Fruit fly (Drosophila melanogaster): ENCODE data around the gene Cbs.

The Cbs gene

DNA sequence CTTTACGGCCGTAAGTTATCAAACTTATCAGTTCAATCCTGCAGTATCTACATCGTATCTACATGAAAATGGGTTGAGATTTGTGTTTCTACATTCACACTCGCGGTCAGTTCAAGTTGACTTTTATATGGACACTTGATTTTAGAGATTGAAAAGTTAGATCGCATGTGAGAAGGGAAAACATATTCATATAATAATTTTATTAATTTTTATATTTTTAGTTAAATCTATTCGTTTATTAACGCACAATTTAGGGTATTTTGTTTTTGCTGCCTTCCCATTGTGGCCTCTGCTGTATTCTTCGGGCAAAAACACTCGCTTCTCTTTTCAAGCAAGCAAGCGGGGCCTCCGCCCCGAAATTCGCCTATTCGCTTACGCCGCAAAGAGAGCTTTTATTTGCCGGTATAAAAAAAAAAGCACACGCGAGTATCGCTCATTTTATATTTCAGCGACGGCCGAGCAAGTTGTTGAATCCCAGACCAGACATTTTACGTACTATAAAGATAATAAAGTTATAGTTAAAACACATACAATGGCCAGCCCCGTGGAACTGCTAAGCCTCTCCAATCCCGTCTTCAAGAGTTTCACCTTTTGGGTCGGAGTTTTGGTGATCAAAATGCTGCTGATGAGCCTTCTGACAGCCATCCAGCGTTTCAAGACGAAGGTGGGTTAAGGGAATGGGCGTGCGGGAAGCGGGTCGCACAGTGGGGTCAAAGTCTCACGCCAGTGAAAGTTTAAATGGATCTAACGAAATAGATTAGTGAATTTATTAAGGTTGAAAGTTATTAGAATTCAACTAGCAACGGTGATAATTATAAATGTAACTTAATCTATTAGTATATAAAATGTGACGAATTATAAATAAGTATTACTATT is 2.1 kb upstream of the Cbs start (continued):
- peak; percentile 33 for TF ChIP-seq Lhr (GFP tag; optimal IDR thresholded peaks at IDR 0.05)
- 0 out of 4 replicates have a peak, but pooled peaks have one; percentile 51 for TF ChIP-seq chinmo (GFP tag; IDR thresholded peaks at IDR 0.05; ENCODE audit: partially characterized antibody)
- TF ChIP-seq CG12391 (tag; optimal IDR thresholded peaks at IDR 0.05): peak; percentile 93
- TF ChIP-seq tin (GFP tag; optimal IDR thresholded peaks at IDR 0.05): peak; percentile 75
- TF ChIP-seq ato (GFP tag; IDR thresholded peaks at IDR 0.05; ENCODE audit: partially characterized antibody): no peak
- TF ChIP-seq Hmr (GFP tag; optimal IDR thresholded peaks at IDR 0.05): peak; percentile 92
- TF ChIP-seq CG13894 (tag; optimal IDR thresholded peaks at IDR 0.05): peak; percentile 86
- TF ChIP-seq h (optimal IDR thresholded peaks at IDR 0.05): no peak
- peak; percentile 94 for TF ChIP-seq zfh1 (GFP tag; IDR thresholded peaks at IDR 0.05)
- peak; percentile 75; the same call in 2 of the 3 replicates for TF ChIP-seq CG6175 (GFP tag; IDR thresholded peaks at IDR 0.05)
- no peak for TF ChIP-seq CG34224 (GFP tag; IDR thresholded peaks at IDR 0.05; ENCODE audit: partially characterized antibody)
- peak; percentile 75 for TF ChIP-seq org-1 (GFP tag; optimal IDR thresholded peaks at IDR 0.05)
- no peak for TF ChIP-seq pb (GFP tag; optimal IDR thresholded peaks at IDR 0.05)
- TF ChIP-seq sens-2 (GFP tag; IDR thresholded peaks at IDR 0.05): peak; percentile 78
- peak; percentile 92 for TF ChIP-seq CG11504 (tag; optimal IDR thresholded peaks at IDR 0.05)
- peak; percentile 42 for TF ChIP-seq cato (GFP tag; optimal IDR thresholded peaks at IDR 0.05; ENCODE audit: borderline replicate concordance)
- TF ChIP-seq cg (GFP tag; optimal IDR thresholded peaks at IDR 0.05): no peak
- TF ChIP-seq Pdp1 (GFP tag; optimal IDR thresholded peaks at IDR 0.05): peak in 1 of 2 experiments; percentile 28
- peak; percentile 86 for TF ChIP-seq slbo (GFP tag; IDR thresholded peaks at IDR 0.05)
- TF ChIP-seq CG2202 (tag; optimal IDR thresholded peaks at IDR 0.05): peak; percentile 72
- peak; percentile 97 for TF ChIP-seq vvl (GFP tag; IDR thresholded peaks at IDR 0.05)
- peak; percentile 62 for TF ChIP-seq CG34376 (GFP tag; optimal IDR thresholded peaks at IDR 0.05)
- no peak for TF ChIP-seq Doc3 (GFP tag; IDR thresholded peaks at IDR 0.05; ENCODE audit: partially characterized antibody)
- peak; percentile 89 for TF ChIP-seq Blimp-1 (GFP tag; optimal IDR thresholded peaks at IDR 0.05)
- TF ChIP-seq jigr1 (GFP tag; IDR thresholded peaks at IDR 0.05): peak; percentile 57; the same call in 2 of the 3 replicates
- TF ChIP-seq grn (GFP tag; optimal IDR thresholded peaks at IDR 0.05): no peak
- TF ChIP-seq CG18619 (GFP tag; optimal IDR thresholded peaks at IDR 0.05): peak; percentile 80
- TF ChIP-seq CG3281 (GFP tag; optimal IDR thresholded peaks at IDR 0.05): peak; percentile 92
- TF ChIP-seq z (GFP tag; IDR thresholded peaks at IDR 0.05): no peak
- TF ChIP-seq Sox102F (GFP tag; optimal IDR thresholded peaks at IDR 0.05): peak; percentile 94
- peak; percentile 80 for TF ChIP-seq CG3407 (GFP tag; optimal IDR thresholded peaks at IDR 0.05)
- TF ChIP-seq CG10267 (tag; optimal IDR thresholded peaks at IDR 0.05): peak; percentile 87
- peak; percentile 81 for TF ChIP-seq Hr3 (GFP tag; optimal IDR thresholded peaks at IDR 0.05)
- TF ChIP-seq CG1024 (GFP tag; IDR thresholded peaks at IDR 0.05): peak; percentile 69
- TF ChIP-seq CG12299 (tag; optimal IDR thresholded peaks at IDR 0.05): peak; percentile 91
- peak in 1 of 2 experiments; percentile 94 for TF ChIP-seq Hr51 (GFP tag; optimal IDR thresholded peaks at IDR 0.05)
- peak; percentile 22 for TF ChIP-seq ems (GFP tag; optimal IDR thresholded peaks at IDR 0.05)
- TF ChIP-seq HHEX (GFP tag; optimal IDR thresholded peaks at IDR 0.05): peak; percentile 89
- peak; percentile 78 for TF ChIP-seq Spps (tag; optimal IDR thresholded peaks at IDR 0.05)
- peak in 1 of 2 experiments; percentile 44 for TF ChIP-seq insv (GFP tag; optimal IDR thresholded peaks at IDR 0.05)
- TF ChIP-seq NC2α (GFP tag; optimal IDR thresholded peaks at IDR 0.05): no peak
- TF ChIP-seq Atf3 (GFP tag; optimal IDR thresholded peaks at IDR 0.05): no peak
- peak; percentile 95 for TF ChIP-seq dmrt99B (tag; optimal IDR thresholded peaks at IDR 0.05)
- TF ChIP-seq kni (GFP tag; optimal IDR thresholded peaks at IDR 0.05): peak; percentile 27
- TF ChIP-seq croc (GFP tag; conservative IDR thresholded peaks at IDR 0.05): peak; percentile 79
- TF ChIP-seq CG14860 (GFP tag; IDR thresholded peaks at IDR 0.05; ENCODE audit: partially characterized antibody): no peak
- TF ChIP-seq CG16813 (GFP tag; IDR thresholded peaks at IDR 0.05; ENCODE audit: partially characterized antibody): no peak

Measured in whole organism, embryonic.